Fruit fly (Drosophila melanogaster) whole organism, prepupa: Measurements from ENCODE around the gene Clamp.

Experiments
- Blimp-1 ChIP-seq: fragments of 200-800 bp; sonication (Bioruptor generic); optimal IDR thresholded peaks from 3 replicates; lab custom pipeline; 2017; ENCODE audit warnings: missing biosample characterization, missing genetic modification characterization, mild to moderate bottlenecking, moderate library complexity, missing genetic modification reagents
- CG7368 ChIP-seq: fragments of 200-800 bp; sonication (Bioruptor generic); optimal IDR thresholded peaks from 3 replicates; lab custom pipeline; 2016; ENCODE audit warnings: missing biosample characterization, missing genetic modification characterization
- CG8319 ChIP-seq: fragments of 200-800 bp; sonication (Bioruptor generic); optimal IDR thresholded peaks from 3 replicates; lab custom pipeline; 2016; ENCODE audit warnings: missing biosample characterization, missing genetic modification characterization
- Eip75B ChIP-seq: fragments of 200-800 bp; sonication (Bioruptor generic); optimal IDR thresholded peaks from 3 replicates; lab custom pipeline; 2016; ENCODE audit warnings: missing biosample characterization, missing genetic modification characterization
- Ets21C ChIP-seq: fragments of 200-800 bp; sonication (Bioruptor generic); optimal IDR thresholded peaks from 3 replicates; lab custom pipeline; 2016; ENCODE audit warnings: missing biosample characterization, missing genetic modification characterization
- Hr4 ChIP-seq: fragments of 200-800 bp; sonication (Bioruptor generic); optimal IDR thresholded peaks from 3 replicates; lab custom pipeline; 2016; ENCODE audit warnings: missing biosample characterization, missing genetic modification characterization
- Smox ChIP-seq: fragments of 200-800 bp; sonication (Bioruptor generic); optimal IDR thresholded peaks from 3 replicates; lab custom pipeline; 2016; ENCODE audit warnings: missing biosample characterization, missing genetic modification characterization
- dsx ChIP-seq: fragments of 200-800 bp; optimal IDR thresholded peaks from 3 replicates; lab custom pipeline; 2019; ENCODE audit warnings: missing biosample characterization, mild to moderate bottlenecking, missing genetic modification characterization, moderate library complexity; ENCODE audit not compliant: poor library complexity, severe bottlenecking

dm6 chr2L:22131171-22131675 lies 37.7 kb downstream of the Clamp start, which contains the start of gene CG42748:
- no peak for TF ChIP-seq Eip75B (GFP tag; lab: Kevin White, UChicago)
- TF ChIP-seq CG8319 (GFP tag; lab: Kevin White, UChicago) = no peak
- TF ChIP-seq Smox (GFP tag; lab: Kevin White, UChicago) = no peak
- TF ChIP-seq Blimp-1 (GFP tag; lab: Kevin White, UChicago) = no peak
- TF ChIP-seq CG7368 (GFP tag; lab: Kevin White, UChicago) = no peak
- no peak for TF ChIP-seq dsx (GFP tag; lab: Kevin White, UChicago)
- TF ChIP-seq Hr4 (GFP tag; lab: Kevin White, UChicago) = no peak
- no peak for TF ChIP-seq Ets21C
